Worm (Caenorhabditis elegans): Measurements from ENCODE around the gene Y43F4A.1.

DNA sequence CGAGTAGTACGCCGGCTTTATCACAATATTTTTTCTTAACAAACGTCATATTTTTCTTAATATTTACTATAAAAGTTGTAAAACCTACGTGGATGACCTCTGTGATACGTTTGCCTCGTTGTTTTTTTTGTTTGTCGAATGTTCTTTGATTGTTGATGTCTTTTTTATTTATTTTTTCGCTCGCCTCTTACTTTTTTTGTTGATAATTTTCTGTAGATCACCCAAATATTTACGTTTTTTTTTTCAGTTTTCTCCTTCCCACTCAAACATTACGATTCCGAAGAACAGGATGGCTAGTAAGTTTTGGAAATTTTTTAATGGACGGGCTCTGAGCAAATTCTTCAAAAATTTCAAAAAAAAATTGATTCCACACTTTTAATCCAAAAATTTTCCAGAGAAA lies 37.5 kb downstream of the Y43F4A.1 start:
- no peak for TF ChIP-seq nhr-11 (tag; optimal IDR thresholded peaks at IDR 0.05)
- TF ChIP-seq fkh-10 (GFP tag; optimal IDR thresholded peaks at IDR 0.05), result no peak
- no peak for TF ChIP-seq K09A11.1 (tag; optimal IDR thresholded peaks at IDR 0.05; ENCODE audit: insufficient read depth)
- no peak for TF ChIP-seq nfya-1 (tag; optimal IDR thresholded peaks at IDR 0.05)
